Worm (Caenorhabditis elegans): Measurements from ENCODE around the gene vab-8.

The vab-8 gene

DNA sequence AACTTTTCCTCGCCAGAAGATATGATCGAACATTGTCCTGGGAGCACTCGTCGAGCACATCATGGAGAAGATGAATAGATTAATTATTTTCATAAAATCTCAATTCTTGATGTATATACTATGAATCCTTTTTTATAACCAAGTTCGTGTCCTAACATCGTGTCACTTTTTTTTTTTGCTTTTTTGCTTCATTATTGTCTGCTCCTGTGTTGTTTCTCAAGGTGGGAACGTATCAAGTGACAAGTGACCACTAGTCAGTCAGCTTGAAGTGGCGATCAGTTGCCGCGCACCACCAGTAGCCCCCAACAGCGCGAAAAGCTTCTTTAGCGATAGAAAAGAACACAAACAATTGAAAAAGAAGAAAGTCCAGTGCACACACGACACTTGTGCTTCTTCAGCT lies 39.1 kb downstream of the vab-8 start, which contains the start of gene lrx-1:
Gene lrx-1 (plus strand): TSS at position 301 of the 400 bp plus-strand sequence.
- no peak for TF ChIP-seq rcor-1 (GFP tag; IDR thresholded peaks at IDR 0.05)
- TF ChIP-seq nfya-1 (tag; optimal IDR thresholded peaks at IDR 0.05; ENCODE audit: borderline replicate concordance, insufficient read depth): no peak
- no peak for TF ChIP-seq ets-4 (GFP tag; optimal IDR thresholded peaks at IDR 0.05)
- no peak for TF ChIP-seq ceh-100 (GFP tag; IDR thresholded peaks at IDR 0.05)
- no peak for TF ChIP-seq Y67H2A.10 (GFP tag; conservative IDR thresholded peaks at IDR 0.05)
- no peak for TF ChIP-seq dpff-1 (tag; optimal IDR thresholded peaks at IDR 0.05)
- no peak for TF ChIP-seq attf-6 (GFP tag; IDR thresholded peaks at IDR 0.05)
- no peak for TF ChIP-seq ztf-25 (GFP tag; IDR thresholded peaks at IDR 0.05)
- TF ChIP-seq F55B11.4 (tag; optimal IDR thresholded peaks at IDR 0.05; ENCODE audit: borderline replicate concordance, insufficient read depth): no peak
- TF ChIP-seq nhr-80 (tag; optimal IDR thresholded peaks at IDR 0.05): no peak
- TF ChIP-seq ceh-27 (GFP tag; optimal IDR thresholded peaks at IDR 0.05): no peak
- no peak for TF ChIP-seq akir-1 (GFP tag; optimal IDR thresholded peaks at IDR 0.05)
- no peak for TF ChIP-seq K12H6.12 (tag; optimal IDR thresholded peaks at IDR 0.05)
- no peak for TF ChIP-seq F57C9.4 (tag; optimal IDR thresholded peaks at IDR 0.05)
- no peak for TF ChIP-seq mxl-1 (tag; optimal IDR thresholded peaks at IDR 0.05)

DNA sequence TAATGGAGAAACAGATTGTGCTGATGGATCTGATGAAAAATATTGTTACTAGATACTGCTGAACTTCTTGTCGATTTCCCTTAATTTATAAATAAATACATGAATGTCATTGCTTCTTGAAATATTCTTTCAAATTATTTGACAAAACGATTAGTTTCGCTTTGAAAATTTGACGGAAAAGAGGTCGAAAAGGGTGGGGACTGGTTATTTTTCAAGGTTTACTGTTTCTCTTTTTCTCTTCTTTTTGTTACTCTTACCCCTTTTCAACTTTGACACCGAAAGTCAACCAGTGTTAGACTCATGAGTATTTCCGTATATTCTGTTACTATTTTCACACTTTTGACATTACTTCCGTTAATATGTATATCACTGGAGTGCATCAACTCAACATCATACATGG lies 42.2 kb downstream of the vab-8 start, which contains the start of gene T04H1.12:
Gene T04H1.12 (plus strand): TSS at position 301 of the 400 bp plus-strand sequence.
- TF ChIP-seq pbrm-1 (GFP tag; IDR thresholded peaks at IDR 0.05) (no peak), egl-44 (GFP tag; IDR thresholded peaks at IDR 0.05) (no peak), egrh-3 (GFP tag; IDR thresholded peaks at IDR 0.05) (no peak), cebp-1 (GFP tag; IDR thresholded peaks at IDR 0.05) (no peak), cebp-1 (tag; optimal IDR thresholded peaks at IDR 0.05) (no peak), B0019.2 (GFP tag; conservative IDR thresholded peaks at IDR 0.05) (no peak), hrde-1 (tag; optimal IDR thresholded peaks at IDR 0.05; ENCODE audit: borderline replicate concordance) (no peak), madf-8 (GFP tag; conservative IDR thresholded peaks at IDR 0.05) (no peak), nfya-2 (GFP tag; IDR thresholded peaks at IDR 0.05) (no peak)

DNA sequence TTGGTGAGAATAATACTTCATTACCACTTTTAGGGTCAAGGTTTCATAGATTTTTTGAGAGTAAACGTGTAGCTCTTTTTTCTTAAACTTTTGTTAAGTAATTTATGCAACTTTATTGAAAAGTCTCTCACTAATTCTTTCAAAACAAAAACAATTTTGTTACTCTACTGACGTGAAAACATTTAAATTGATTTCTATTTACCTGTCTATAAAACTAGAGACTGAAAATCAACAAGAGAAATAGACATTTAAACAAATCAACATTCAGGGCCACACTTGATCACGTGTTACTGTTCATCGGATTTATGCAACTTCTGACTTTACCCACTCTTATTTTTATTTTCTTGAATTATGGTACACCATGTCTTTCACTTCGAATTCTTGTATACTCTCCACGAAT lies 43.3 kb downstream of the vab-8 start, which contains the start of gene ugt-55:
Gene ugt-55 (plus strand): TSS at position 301 of the 400 bp plus-strand sequence.
- TF ChIP-seq Y53G8AR.9 (GFP tag; conservative IDR thresholded peaks at IDR 0.05): no peak

DNA sequence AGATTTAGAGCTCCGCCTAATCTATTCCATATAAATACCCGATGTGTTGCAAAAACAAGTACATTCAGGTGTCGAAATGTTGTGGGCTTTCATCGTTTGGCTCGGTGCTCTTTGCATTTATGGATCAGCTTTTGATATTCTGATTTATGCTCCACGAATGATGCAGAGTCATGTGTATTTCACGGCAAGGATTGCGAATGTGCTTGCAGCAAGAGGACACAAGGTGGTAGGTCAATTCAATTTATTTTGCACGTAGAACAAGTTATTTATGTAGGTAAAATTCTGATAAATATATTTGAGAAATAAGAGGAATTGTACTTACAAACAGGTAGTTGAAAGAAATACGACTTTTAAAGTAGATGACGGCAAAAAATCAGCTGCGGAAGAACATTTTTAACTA lies 45.8 kb downstream of the vab-8 start, which contains the start of gene ugt-56:
Gene ugt-56 (plus strand): TSS at position 61 of the 400 bp plus-strand sequence.
- TF ChIP-seq F10E7.11 (tag; optimal IDR thresholded peaks at IDR 0.05) (no peak), tlf-1 (GFP tag; optimal IDR thresholded peaks at IDR 0.05) (no peak), bed-1 (GFP tag; IDR thresholded peaks at IDR 0.05) (no peak), unc-130 (GFP tag; optimal IDR thresholded peaks at IDR 0.05) (no peak), snpc-1.3 (tag; optimal IDR thresholded peaks at IDR 0.05; ENCODE audit: insufficient read depth) (no peak), F22D6.2 (tag; optimal IDR thresholded peaks at IDR 0.05) (no peak), K11D2.4 (GFP tag; IDR thresholded peaks at IDR 0.05) (no peak)

DNA sequence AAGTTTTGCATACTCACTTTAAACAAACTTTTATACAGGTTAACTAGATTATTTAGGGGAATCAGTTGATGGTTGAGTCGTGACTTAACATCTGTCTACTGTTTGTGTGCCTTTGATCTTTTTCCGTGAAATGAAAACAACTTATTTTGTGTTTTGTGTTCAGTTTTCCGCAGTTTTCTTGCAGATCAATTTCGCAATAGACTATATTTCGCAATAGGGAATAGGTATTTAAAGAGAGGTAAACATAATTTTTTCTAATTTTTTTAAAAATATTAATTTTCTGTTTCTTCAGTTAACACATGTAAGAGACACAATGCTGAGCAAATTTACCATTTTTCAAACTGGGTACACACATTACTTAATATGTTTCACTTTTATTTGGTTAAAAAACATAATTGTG lies 48.2 kb downstream of the vab-8 start, which contains the start of gene tbb-6:
Gene tbb-6 (plus strand): TSS at position 155 of the 400 bp plus-strand sequence.
- peak; percentile 96 for TF ChIP-seq cebp-1 (GFP tag; IDR thresholded peaks at IDR 0.05)
- peak; percentile 99 for TF ChIP-seq cebp-1 (tag; optimal IDR thresholded peaks at IDR 0.05)
- no peak for TF ChIP-seq lsy-27 (tag; optimal IDR thresholded peaks at IDR 0.05; ENCODE audit: borderline replicate concordance, insufficient read depth)

Data from whole organism, young adult.